Fruit fly (Drosophila melanogaster) whole organism, embryonic: Measurements from ENCODE around the gene D.

Experiments
- Awh ChIP-seq: fragments of 200-800 bp; sonication (Bioruptor generic); IDR thresholded peaks from 2 replicates; pipeline ENCODE4, ENCODE4 v1.3.6; 2022; ENCODE audit warnings: missing biosample characterization, missing genetic modification characterization
- Blimp-1 ChIP-seq: fragments of 200-800 bp; sonication (Bioruptor generic); optimal IDR thresholded peaks from 3 replicates; lab custom pipeline; 2018; ENCODE audit warnings: missing biosample characterization, missing genetic modification characterization, mild to moderate bottlenecking, moderate library complexity, missing genetic modification reagents
- BtbVII ChIP-seq: fragments of 200-800 bp; sonication (Bioruptor generic); optimal IDR thresholded peaks from 3 replicates; lab custom pipeline; 2017; ENCODE audit warnings: missing biosample characterization, mild to moderate bottlenecking, missing genetic modification characterization
- CG10267 ChIP-seq: fragments of 200-800 bp; sonication (Bioruptor generic); optimal IDR thresholded peaks from 2 replicates; lab custom pipeline; 2018; ENCODE audit warnings: missing biosample characterization, mild to moderate bottlenecking, missing genetic modification characterization, moderate library complexity
- CG10979 ChIP-seq: fragments of 200-800 bp; sonication (Bioruptor generic); optimal IDR thresholded peaks from 2 replicates; lab custom pipeline; 2018; ENCODE audit warnings: missing biosample characterization, mild to moderate bottlenecking, missing genetic modification characterization, moderate library complexity
- CG11456 ChIP-seq: fragments of 200-800 bp; sonication (Bioruptor generic); IDR thresholded peaks from 3 replicates; pipeline ENCODE4 v1.3.6; 2022; ENCODE audit warnings: missing biosample characterization, missing genetic modification characterization
- CG11504 ChIP-seq: fragments of 200-800 bp; sonication (Bioruptor generic); optimal IDR thresholded peaks from 3 replicates; lab custom pipeline; 2019; ENCODE audit warnings: missing biosample characterization, mild to moderate bottlenecking, missing genetic modification characterization, moderate library complexity
- CG12236 ChIP-seq: fragments of 200-800 bp; sonication (Bioruptor generic); optimal IDR thresholded peaks from 2 replicates; lab custom pipeline; 2016; ENCODE audit warnings: missing biosample characterization, missing genetic modification characterization
- CG14710 ChIP-seq: fragments of 200-800 bp; sonication (Bioruptor generic); optimal IDR thresholded peaks from 3 replicates; lab custom pipeline; 2019; ENCODE audit warnings: missing biosample characterization, mild to moderate bottlenecking, missing genetic modification characterization, moderate library complexity
- CG14860 ChIP-seq: fragments of 200-800 bp; sonication (Bioruptor generic); IDR thresholded peaks from 3 replicates; pipeline ENCODE4 v1.3.6; 2022; ENCODE audit warnings: missing biosample characterization, missing genetic modification characterization; ENCODE audit not compliant: partially characterized antibody
- CG15011 ChIP-seq: fragments of 200-800 bp; sonication (Bioruptor generic); optimal IDR thresholded peaks from 3 replicates; lab custom pipeline; 2018; ENCODE audit warnings: missing biosample characterization, mild to moderate bottlenecking, missing genetic modification characterization
- CG15696 ChIP-seq: fragments of 200-800 bp; sonication (Bioruptor generic); optimal IDR thresholded peaks from 2 replicates; lab custom pipeline; 2019; ENCODE audit warnings: missing biosample characterization, mild to moderate bottlenecking, missing genetic modification characterization, moderate library complexity
- CG16813 ChIP-seq: fragments of 200-800 bp; sonication (Bioruptor generic); IDR thresholded peaks from 3 replicates; pipeline ENCODE4 v1.3.6; 2022; ENCODE audit warnings: missing biosample characterization, missing genetic modification characterization; ENCODE audit not compliant: partially characterized antibody
- CG17361 ChIP-seq: fragments of 200-800 bp; sonication (Bioruptor generic); IDR thresholded peaks from 3 replicates; pipeline ENCODE4 v1.3.6; 2022; ENCODE audit warnings: missing biosample characterization, missing genetic modification characterization
- CG17802 ChIP-seq: fragments of 200-800 bp; sonication (Bioruptor generic); optimal IDR thresholded peaks from 2 replicates; lab custom pipeline; 2018; ENCODE audit warnings: missing biosample characterization, mild to moderate bottlenecking, missing genetic modification characterization, moderate library complexity
- CG17829 ChIP-seq: fragments of 200-800 bp; optimal IDR thresholded peaks from 2 replicates; lab custom pipeline; 2019; ENCODE audit warnings: missing biosample characterization, mild to moderate bottlenecking, missing genetic modification characterization, moderate library complexity
- CG18262 ChIP-seq: fragments of 200-800 bp; optimal IDR thresholded peaks from 3 replicates; lab custom pipeline; 2019; ENCODE audit warnings: missing biosample characterization, mild to moderate bottlenecking, missing genetic modification characterization, moderate library complexity
- CG2712 ChIP-seq: fragments of 200-800 bp; optimal IDR thresholded peaks from 3 replicates; lab custom pipeline; 2019; ENCODE audit warnings: missing biosample characterization, mild to moderate bottlenecking, missing genetic modification characterization, moderate library complexity
- CG31441 ChIP-seq: fragments of 200-800 bp; sonication (Bioruptor generic); IDR thresholded peaks from 2 replicates; pipeline ENCODE4 v1.3.6; 2022; ENCODE audit warnings: missing biosample characterization, missing genetic modification characterization
- CG3163 ChIP-seq: fragments of 200-800 bp; sonication (Bioruptor generic); optimal IDR thresholded peaks from 3 replicates; lab custom pipeline; 2016; ENCODE audit warnings: missing biosample characterization, missing genetic modification characterization
- CG4360 ChIP-seq: fragments of 200-800 bp; sonication (Bioruptor generic); IDR thresholded peaks from 2 replicates; pipeline ENCODE4 v1.3.6; 2022; ENCODE audit warnings: missing biosample characterization, missing genetic modification characterization
- CG4424 ChIP-seq: fragments of 200-800 bp; sonication (Bioruptor generic); optimal IDR thresholded peaks from 3 replicates; lab custom pipeline; 2016; ENCODE audit warnings: missing biosample characterization, missing genetic modification characterization
- CG8388 ChIP-seq: fragments of 200-800 bp; sonication (Bioruptor generic); optimal IDR thresholded peaks from 2 replicates; lab custom pipeline; 2019; ENCODE audit warnings: missing biosample characterization, mild to moderate bottlenecking, missing genetic modification characterization, moderate library complexity
- CG8944 ChIP-seq: fragments of 200-800 bp; sonication (Bioruptor generic); optimal IDR thresholded peaks from 3 replicates; lab custom pipeline; 2016; ENCODE audit warnings: missing biosample characterization, missing genetic modification characterization
- D19A ChIP-seq: fragments of 200-800 bp; optimal IDR thresholded peaks from 3 replicates; lab custom pipeline; 2019; ENCODE audit warnings: missing biosample characterization, mild to moderate bottlenecking, missing genetic modification characterization, moderate library complexity
- Eip74EF ChIP-seq, 2 experiments: fragments of 200-800 bp in 1 of 2; fragments of >200 bp in 1 of 2; sonication (Bioruptor generic) in 1 of 2; optimal IDR thresholded peaks; 2 replicates each; lab custom pipeline; 2017 to 2019; ENCODE audit warnings: missing biosample characterization in 2 of 2, missing genetic modification characterization in 2 of 2, mild to moderate bottlenecking in 1 of 2, moderate library complexity in 1 of 2
- MTF-1 ChIP-seq: fragments of 200-800 bp; sonication (Bioruptor generic); optimal IDR thresholded peaks from 2 replicates; lab custom pipeline; 2018; ENCODE audit warnings: missing biosample characterization, mild to moderate bottlenecking, missing genetic modification characterization, borderline replicate concordance
- NK7.1 ChIP-seq: fragments of 200-800 bp; sonication (Bioruptor generic); optimal IDR thresholded peaks from 3 replicates; lab custom pipeline; 2016; ENCODE audit warnings: missing biosample characterization, missing genetic modification characterization
- Neu2 ChIP-seq: fragments of 200-800 bp; sonication (Bioruptor generic); optimal IDR thresholded peaks from 3 replicates; lab custom pipeline; 2016; ENCODE audit warnings: missing biosample characterization, missing genetic modification characterization, borderline replicate concordance
- PHDP ChIP-seq: fragments of 200-800 bp; sonication (Bioruptor generic); optimal IDR thresholded peaks from 3 replicates; lab custom pipeline; 2018; ENCODE audit warnings: missing biosample characterization, mild to moderate bottlenecking, missing genetic modification characterization, moderate library complexity
- Poxn ChIP-seq: fragments of 200-800 bp; sonication (Bioruptor generic); IDR thresholded peaks from 2 replicates; pipeline ENCODE4 v1.3.6; 2022; ENCODE audit warnings: missing biosample characterization, missing genetic modification characterization
- Rfx ChIP-seq: fragments of 200-800 bp; sonication (Bioruptor generic); IDR thresholded peaks from 2 replicates; pipeline ENCODE4 v1.3.6; 2022; ENCODE audit warnings: missing biosample characterization, missing genetic modification characterization
- Sox100B ChIP-seq: fragments of 200-800 bp; sonication (Bioruptor generic); optimal IDR thresholded peaks from 3 replicates; lab custom pipeline; 2018; ENCODE audit warnings: missing biosample characterization, mild to moderate bottlenecking, missing genetic modification characterization
- ac ChIP-seq: fragments of 200-800 bp; sonication (Bioruptor generic); optimal IDR thresholded peaks from 3 replicates; lab custom pipeline; 2017; ENCODE audit warnings: missing biosample characterization, mild to moderate bottlenecking, missing genetic modification characterization
- br ChIP-seq: fragments of >200 bp; optimal IDR thresholded peaks from 2 replicates; lab custom pipeline; 2017
- ci ChIP-seq: fragments of 200-800 bp; sonication (Bioruptor generic); IDR thresholded peaks from 3 replicates; pipeline ENCODE4 v1.3.6; 2022; ENCODE audit warnings: missing biosample characterization, missing genetic modification characterization
- disco-r ChIP-seq: fragments of 200-800 bp; sonication (Bioruptor generic); optimal IDR thresholded peaks from 2 replicates; lab custom pipeline; 2016; ENCODE audit warnings: missing biosample characterization, missing genetic modification characterization
- dmrt99B ChIP-seq: fragments of 200-800 bp; sonication (Bioruptor generic); optimal IDR thresholded peaks from 2 replicates; lab custom pipeline; 2018; ENCODE audit warnings: missing biosample characterization, mild to moderate bottlenecking, missing genetic modification characterization, moderate library complexity
- gsb-n ChIP-seq: fragments of 200-800 bp; sonication (Bioruptor generic); optimal IDR thresholded peaks from 3 replicates; lab custom pipeline; 2018; ENCODE audit warnings: missing biosample characterization, mild to moderate bottlenecking, missing genetic modification characterization
- jing ChIP-seq: fragments of 200-800 bp; sonication (Bioruptor generic); optimal IDR thresholded peaks from 2 replicates; lab custom pipeline; 2018; ENCODE audit warnings: missing biosample characterization, mild to moderate bottlenecking, missing genetic modification characterization
- klu ChIP-seq: fragments of 200-800 bp; sonication (Bioruptor generic); IDR thresholded peaks from 2 replicates; pipeline ENCODE4 v1.3.6; 2022; ENCODE audit warnings: missing biosample characterization, missing genetic modification characterization
- nmo ChIP-seq: fragments of 200-800 bp; sonication (Bioruptor generic); optimal IDR thresholded peaks from 2 replicates; lab custom pipeline; 2018; ENCODE audit warnings: missing biosample characterization, mild to moderate bottlenecking, missing genetic modification characterization, moderate library complexity
- org-1 ChIP-seq: fragments of 200-800 bp; sonication (Bioruptor generic); optimal IDR thresholded peaks from 2 replicates; lab custom pipeline; 2017; ENCODE audit warnings: missing biosample characterization, missing genetic modification characterization
- phol ChIP-seq: fragments of 200-800 bp; sonication (Bioruptor generic); optimal IDR thresholded peaks from 3 replicates; lab custom pipeline; 2018; ENCODE audit warnings: missing biosample characterization, mild to moderate bottlenecking, missing genetic modification characterization, moderate library complexity
- psq ChIP-seq: fragments of 200-800 bp; sonication (Bioruptor generic); optimal IDR thresholded peaks from 2 replicates; lab custom pipeline; 2017; ENCODE audit warnings: missing biosample characterization, missing genetic modification characterization
- row ChIP-seq: fragments of 200-800 bp; sonication (Bioruptor generic); IDR thresholded peaks from 3 replicates; pipeline ENCODE4 v1.3.6; 2022; ENCODE audit warnings: missing biosample characterization, missing genetic modification characterization
- slou ChIP-seq: fragments of 200-800 bp; sonication (Bioruptor generic); optimal IDR thresholded peaks from 3 replicates; lab custom pipeline; 2016; ENCODE audit warnings: missing biosample characterization, missing genetic modification characterization
- stwl ChIP-seq: fragments of 200-800 bp; sonication (Bioruptor generic); optimal IDR thresholded peaks from 3 replicates; lab custom pipeline; 2018; ENCODE audit warnings: missing biosample characterization, mild to moderate bottlenecking, missing genetic modification characterization, moderate library complexity

D gene

dm6 chr3L:14146386-14146785 is 32.0 kb downstream of the D start (continued):
- TF ChIP-seq org-1 (GFP tag; lab: Kevin White, UChicago) (no peak), CG15696 (tag; lab: Kevin White, UChicago) (no peak), CG17802 (no peak), gsb-n (tag; lab: Kevin White, UChicago) (peak; percentile 18), NK7.1 (no peak), CG11456 (no peak), Poxn (no peak), CG15011 (peak; percentile 5), D19A (tag; lab: Kevin White, UChicago) (peak; percentile 37), br (lab: Kevin White, UChicago) (no peak), CG8388 (GFP tag; lab: Kevin White, UChicago) (no peak), MTF-1 (GFP tag; lab: Kevin White, UChicago) (no peak), CG14710 (tag; lab: Kevin White, UChicago) (peak; percentile 54), jing (no peak), Rfx (GFP tag; lab: Robert Waterston, UW) (no peak), ci (GFP tag; lab: Robert Waterston, UW) (0 out of 3 replicates have a peak, but pooled peaks have one; percentile 25), CG8944 (GFP tag; lab: Kevin White, UChicago) (no peak), BtbVII (no peak)

dm6 chr3L:14145666-14146314 is 32.6 kb downstream of the D start:
- TF ChIP-seq CG10267 (peak; percentile 57), CG14860 (GFP tag; lab: Robert Waterston, UW) (no peak), klu (no peak), CG17361 (GFP tag; lab: Robert Waterston, UW) (peak; percentile 48; the same call in 1 of the 3 replicates), dmrt99B (peak; percentile 44), stwl (tag; lab: Kevin White, UChicago) (no peak), disco-r (GFP tag; lab: Kevin White, UChicago) (no peak), CG3163 (GFP tag; lab: Kevin White, UChicago) (no peak), CG14710 (tag; lab: Kevin White, UChicago) (peak; percentile 58), CG2712 (peak; percentile 30), phol (peak; percentile 49), Sox100B (GFP tag; lab: Kevin White, UChicago) (peak; percentile 42), nmo (GFP tag; lab: Kevin White, UChicago) (peak; percentile 61), Blimp-1 (GFP tag; lab: Kevin White, UChicago) (peak; percentile 37), Awh (GFP tag; lab: Robert Waterston, UW) (peak; percentile 58; the same call in 1 of the 2 replicates), CG4360 (GFP tag; lab: Robert Waterston, UW) (peak; percentile 82), Neu2 (no peak), psq (GFP tag; lab: Kevin White, UChicago) (no peak), D19A (tag; lab: Kevin White, UChicago) (peak; percentile 48), slou (GFP tag; lab: Kevin White, UChicago) (no peak), CG10979 (tag; lab: Kevin White, UChicago) (peak; percentile 68), row (no peak), Eip74EF (GFP tag; optimal IDR thresholded peaks at IDR 0.05; lab: Kevin White, UChicago) (no peak), CG4424 (GFP tag; lab: Kevin White, UChicago) (peak; percentile 14), PHDP (tag; lab: Kevin White, UChicago) (no peak), CG12236 (GFP tag; lab: Kevin White, UChicago) (no peak), CG16813 (0 out of 3 replicates have a peak, but pooled peaks have one; percentile 12), CG17829 (peak; percentile 28), CG31441 (GFP tag; lab: Robert Waterston, UW) (peak; percentile 40), CG18262 (tag; lab: Kevin White, UChicago) (peak; percentile 55), ac (GFP tag; lab: Kevin White, UChicago) (no peak), CG11504 (tag; lab: Kevin White, UChicago) (peak; percentile 55)
